Worm (Caenorhabditis elegans) whole organism, L1 larva: ENCODE data around the gene Y108G3AL.2.
"Not testable (repeated sequence)": the region's sequence is repeated elsewhere in the genome, so short reads cannot be mapped to it uniquely, and the experiment has no call there.

Experiments used
- C16A3.4 ChIP-seq: fragments of 150-350 bp; optimal IDR thresholded peaks from 2 replicates; lab custom pipeline; 2014; ENCODE audit warnings: missing biosample characterization, missing genetic modification characterization
- F16B12.6 ChIP-seq: fragments of 150-350 bp; optimal IDR thresholded peaks from 2 replicates; lab custom pipeline; 2014; ENCODE audit warnings: missing biosample characterization, missing genetic modification characterization
- aha-1 ChIP-seq: fragments of 150-350 bp; optimal IDR thresholded peaks from 2 replicates; lab custom pipeline; 2014; ENCODE audit warnings: missing biosample characterization, missing genetic modification characterization
- alr-1 ChIP-seq: fragments of 200-800 bp; sonication (Bioruptor generic); optimal IDR thresholded peaks from 2 replicates; lab custom pipeline; 2018; ENCODE audit warnings: borderline replicate concordance, mild to moderate bottlenecking, missing genetic modification characterization, missing compliant biosample characterization
- dsc-1 ChIP-seq: sonication (generic microtip); optimal IDR thresholded peaks from 2 replicates; lab custom pipeline; 2016; ENCODE audit warnings: mild to moderate bottlenecking, missing genetic modification characterization, missing compliant biosample characterization
- efl-1 ChIP-seq, 4 experiments: fragments of 150-350 bp; optimal IDR thresholded peaks in 3 of 4; peaks in 1 of 4; 1 replicate in 1 of 4; 2 replicates in 3 of 4; lab custom pipeline; 2014; ENCODE audit warnings: missing biosample characterization in 2 of 4, missing genetic modification characterization in 2 of 4, missing genetic modification reagents in 2 of 4
- egl-27 ChIP-seq, 2 experiments: fragments of 150-350 bp in 1 of 2; sonication (generic microtip); optimal IDR thresholded peaks; 3 replicates each; lab custom pipeline; 2017 to 2018; ENCODE audit warnings: missing biosample characterization in 2 of 2, missing genetic modification characterization in 2 of 2, missing genetic modification reagents in 2 of 2
- elt-2 ChIP-seq: sonication (generic microtip); optimal IDR thresholded peaks from 2 replicates; lab custom pipeline; 2016; ENCODE audit warnings: missing genetic modification characterization, mild to moderate bottlenecking, inconsistent platforms, missing compliant biosample characterization, missing genetic modification reagents
- fkh-4 ChIP-seq: sonication (generic microtip); optimal IDR thresholded peaks from 2 replicates; lab custom pipeline; 2016; ENCODE audit warnings: missing compliant biosample characterization, missing genetic modification characterization, borderline replicate concordance
- hlh-17 ChIP-seq: fragments of 200-800 bp; sonication (Bioruptor generic); optimal IDR thresholded peaks from 2 replicates; lab custom pipeline; 2018; ENCODE audit warnings: missing genetic modification characterization, mild to moderate bottlenecking, missing compliant biosample characterization, moderate library complexity, borderline replicate concordance
- hlh-4 ChIP-seq: sonication (generic microtip); optimal IDR thresholded peaks from 2 replicates; lab custom pipeline; 2016; ENCODE audit warnings: mild to moderate bottlenecking, missing genetic modification characterization, missing compliant biosample characterization
- lin-13 ChIP-seq: fragments of 150-350 bp; optimal IDR thresholded peaks from 2 replicates; lab custom pipeline; 2014; ENCODE audit warnings: missing biosample characterization, missing genetic modification reagents, missing genetic modification characterization
- lin-15B ChIP-seq: fragments of 150-350 bp; sonication (generic microtip); optimal IDR thresholded peaks from 3 replicates; lab custom pipeline; 2014; ENCODE audit warnings: missing biosample characterization, missing genetic modification characterization
- lsy-2 ChIP-seq, 2 experiments: fragments of 150-350 bp; optimal IDR thresholded peaks; 2 replicates each; lab custom pipeline; 2014; ENCODE audit warnings: missing biosample characterization in 2 of 2, missing genetic modification characterization in 2 of 2
- mab-9 ChIP-seq: fragments of 200-800 bp; sonication (Bioruptor generic); IDR thresholded peaks from 2 replicates; pipeline ENCODE4 v1.3.6; 2022; ENCODE audit warnings: missing genetic modification reagents, missing genetic modification characterization, missing compliant biosample characterization
- mep-1 ChIP-seq: fragments of 150-350 bp; optimal IDR thresholded peaks from 2 replicates; lab custom pipeline; 2014; ENCODE audit warnings: missing biosample characterization, missing genetic modification characterization
- nhr-19 ChIP-seq: fragments of 200-800 bp; sonication (Bioruptor generic); conservative IDR thresholded peaks from 2 replicates; pipeline ENCODE4 v1.3.6; 2022; ENCODE audit warnings: missing genetic modification characterization, missing compliant biosample characterization
- nhr-20 ChIP-seq: sonication (generic microtip); optimal IDR thresholded peaks from 2 replicates; lab custom pipeline; 2016; ENCODE audit warnings: mild to moderate bottlenecking, missing genetic modification characterization, missing compliant biosample characterization
- nhr-76 ChIP-seq: sonication (generic microtip); optimal IDR thresholded peaks from 2 replicates; lab custom pipeline; 2017; ENCODE audit warnings: missing biosample characterization, missing genetic modification characterization
- nhr-77 ChIP-seq: fragments of 150-350 bp; optimal IDR thresholded peaks from 2 replicates; lab custom pipeline; 2014; ENCODE audit warnings: missing biosample characterization, missing genetic modification characterization
- nhr-90 ChIP-seq: sonication (generic microtip); optimal IDR thresholded peaks from 2 replicates; lab custom pipeline; 2016; ENCODE audit warnings: mild to moderate bottlenecking, missing genetic modification characterization, missing compliant biosample characterization; ENCODE audit not compliant: poor library complexity
- skn-1 ChIP-seq: fragments of 150-350 bp; optimal IDR thresholded peaks from 2 replicates; lab custom pipeline; 2014; ENCODE audit warnings: missing biosample characterization, missing genetic modification characterization
- snpc-4 ChIP-seq: fragments of 150-350 bp; optimal IDR thresholded peaks from 2 replicates; lab custom pipeline; 2014; ENCODE audit warnings: missing biosample characterization, missing genetic modification characterization
- sox-4 ChIP-seq: sonication (generic microtip); optimal IDR thresholded peaks from 2 replicates; lab custom pipeline; 2016; ENCODE audit warnings: missing genetic modification characterization, missing compliant biosample characterization
- unc-98 ChIP-seq: fragments of 200-800 bp; sonication (Bioruptor generic); IDR thresholded peaks from 2 replicates; pipeline ENCODE4 v1.3.6; 2022; ENCODE audit warnings: missing genetic modification characterization, missing compliant biosample characterization
- xbp-1 ChIP-seq: sonication (generic microtip); optimal IDR thresholded peaks from 2 replicates; lab custom pipeline; 2016; ENCODE audit warnings: missing genetic modification characterization, missing compliant biosample characterization

Y108G3AL.2 gene

ce11 chrV:211388-212168, 44.8 kb downstream of the Y108G3AL.2 start:
- TF ChIP-seq nhr-20 (tag; lab: Kevin White, UChicago) (peak; percentile 86), efl-1 (optimal IDR thresholded peaks at IDR 0.05; lab: Kevin White, UChicago) (no peak), efl-1 (GFP tag; optimal IDR thresholded peaks at IDR 0.05 in 1 of 2; lab: Kevin White, UChicago) (peak in 1 of 2 experiments; percentile 3), dsc-1 (tag; lab: Kevin White, UChicago) (peak; percentile 92), hlh-4 (tag; lab: Kevin White, UChicago) (no peak), skn-1 (peak; percentile 23), fkh-4 (tag; lab: Kevin White, UChicago) (peak; percentile 67), lin-13 (GFP tag; lab: Kevin White, UChicago) (no peak), elt-2 (tag; lab: Kevin White, UChicago) (peak; percentile 20)

- TF ChIP-seq mab-9 (GFP tag; lab: Robert Waterston, UW); nhr-19; nhr-90: not testable (repeated sequence)
- TF ChIP-seq, all 84 proteins: peak for 0; not testable (repeated sequence) for 84
Measured at ce11 chrV:212687-213086, 45.9 kb downstream of the Y108G3AL.2 start, which contains the start of gene DC2.5. TSS of gene DC2.5 (minus strand) at chrV:212787.

ce11 chrV:215697-216096, 48.9 kb downstream of the Y108G3AL.2 start:
- no peak for TF ChIP-seq alr-1
- TF ChIP-seq unc-98, result no peak
- TF ChIP-seq hlh-4 (tag; lab: Kevin White, UChicago), result peak; percentile 92

- TF ChIP-seq F16B12.6 (tag; lab: Kevin White, UChicago) (no peak), efl-1 (optimal IDR thresholded peaks at IDR 0.05; lab: Kevin White, UChicago) (no peak), efl-1 (GFP tag; optimal IDR thresholded peaks at IDR 0.05 in 1 of 2; lab: Kevin White, UChicago) (peak in 1 of 2 experiments; percentile 26)
Measured at ce11 chrV:216847-217246, 50.1 kb downstream of the Y108G3AL.2 start, which contains the start of gene srh-78. TSS of gene srh-78 (plus strand) at chrV:217147.

- TF ChIP-seq hlh-4 (tag; lab: Kevin White, UChicago), result no peak
- no peak for TF ChIP-seq sox-4 (tag; lab: Kevin White, UChicago)
- no peak for TF ChIP-seq nhr-90
- no peak for TF ChIP-seq nhr-19
- TF ChIP-seq xbp-1 (tag; lab: Kevin White, UChicago), result no peak
- no peak for TF ChIP-seq snpc-4 (tag; lab: Kevin White, UChicago)
- no peak for TF ChIP-seq lin-13 (GFP tag; lab: Kevin White, UChicago)
- no peak for TF ChIP-seq C16A3.4 (tag; lab: Kevin White, UChicago)
- TF ChIP-seq aha-1, result no peak
- TF ChIP-seq skn-1, result no peak
- no peak for TF ChIP-seq egl-27 (tag; optimal IDR thresholded peaks at IDR 0.05; lab: Kevin White, UChicago)
- no peak for TF ChIP-seq lsy-2 (tag; optimal IDR thresholded peaks at IDR 0.05; lab: Kevin White, UChicago)
- no peak for TF ChIP-seq lin-15B (tag; lab: Kevin White, UChicago)
- TF ChIP-seq nhr-77, result no peak
- no peak for TF ChIP-seq hlh-17 (GFP tag; lab: Kevin White, UChicago)
- TF ChIP-seq nhr-76 (tag; lab: Kevin White, UChicago), result no peak
- no peak for TF ChIP-seq mep-1 (tag; lab: Kevin White, UChicago)
Measured at ce11 chrV:219632-220031, 52.8 kb downstream of the Y108G3AL.2 start, which contains the start of gene srh-80. TSS of gene srh-80 (plus strand) at chrV:219932.
